Worm (Caenorhabditis elegans): ENCODE results near the gene fbxb-29.

ce11 chrII:972850-973249, 26.5 kb downstream of the fbxb-29 start, which contains the start of gene C32B5.15:
- no peak for TF ChIP-seq F49E8.2 (tag; optimal IDR thresholded peaks at IDR 0.05; ENCODE audit: borderline replicate concordance)
- TF ChIP-seq aly-2 (tag; optimal IDR thresholded peaks at IDR 0.05) = no peak
- TF ChIP-seq ama-1 (optimal IDR thresholded peaks at IDR 0.05) = no peak
- TF ChIP-seq D1046.2 (GFP tag; IDR thresholded peaks at IDR 0.05) = no peak
